Worm (Caenorhabditis elegans) whole organism, L3 larva: ENCODE data around the gene Y37B11A.3.

ENCODE experiments used
- R02D3.7 ChIP-seq: fragments of 150-350 bp; optimal IDR thresholded peaks from 2 replicates; lab custom pipeline; 2014; ENCODE audit warnings: missing biosample characterization, missing genetic modification characterization
- ama-1 ChIP-seq: fragments of 150-350 bp; optimal IDR thresholded peaks from 2 replicates; lab custom pipeline; 2018
- ceh-28 ChIP-seq: fragments of 150-350 bp; optimal IDR thresholded peaks from 2 replicates; lab custom pipeline; 2014; ENCODE audit warnings: missing biosample characterization, missing genetic modification reagents, missing genetic modification characterization
- fos-1 ChIP-seq: fragments of 150-350 bp; optimal IDR thresholded peaks from 2 replicates; lab custom pipeline; 2014; ENCODE audit warnings: missing biosample characterization, missing genetic modification characterization
- jun-1 ChIP-seq: fragments of 150-350 bp; optimal IDR thresholded peaks from 2 replicates; lab custom pipeline; 2014; ENCODE audit warnings: missing biosample characterization, missing genetic modification reagents, missing genetic modification characterization
- nhr-23 ChIP-seq: fragments of 150-350 bp; optimal IDR thresholded peaks from 2 replicates; lab custom pipeline; 2014; ENCODE audit warnings: missing biosample characterization, missing genetic modification reagents, missing genetic modification characterization
- nhr-76 ChIP-seq: fragments of 150-350 bp; sonication (generic microtip); optimal IDR thresholded peaks from 5 replicates; lab custom pipeline; 2014; ENCODE audit warnings: missing biosample characterization, missing genetic modification characterization
- nhr-77 ChIP-seq: fragments of 150-350 bp; optimal IDR thresholded peaks from 2 replicates; lab custom pipeline; 2014; ENCODE audit warnings: missing biosample characterization, missing genetic modification characterization
- skn-1 ChIP-seq: fragments of 150-350 bp; optimal IDR thresholded peaks from 2 replicates; lab custom pipeline; 2014; ENCODE audit warnings: missing biosample characterization, missing genetic modification characterization
- snpc-4 ChIP-seq: fragments of 150-350 bp; optimal IDR thresholded peaks from 2 replicates; lab custom pipeline; 2014; ENCODE audit warnings: missing biosample characterization, missing genetic modification characterization
- unc-39 ChIP-seq: sonication (generic microtip); optimal IDR thresholded peaks from 4 replicates; lab custom pipeline; 2017; ENCODE audit warnings: missing biosample characterization, missing genetic modification characterization
- unc-62 ChIP-seq: fragments of 150-350 bp; sonication (generic microtip); optimal IDR thresholded peaks from 4 replicates; lab custom pipeline; 2014; ENCODE audit warnings: missing biosample characterization, missing genetic modification reagents, missing genetic modification characterization

DNA sequence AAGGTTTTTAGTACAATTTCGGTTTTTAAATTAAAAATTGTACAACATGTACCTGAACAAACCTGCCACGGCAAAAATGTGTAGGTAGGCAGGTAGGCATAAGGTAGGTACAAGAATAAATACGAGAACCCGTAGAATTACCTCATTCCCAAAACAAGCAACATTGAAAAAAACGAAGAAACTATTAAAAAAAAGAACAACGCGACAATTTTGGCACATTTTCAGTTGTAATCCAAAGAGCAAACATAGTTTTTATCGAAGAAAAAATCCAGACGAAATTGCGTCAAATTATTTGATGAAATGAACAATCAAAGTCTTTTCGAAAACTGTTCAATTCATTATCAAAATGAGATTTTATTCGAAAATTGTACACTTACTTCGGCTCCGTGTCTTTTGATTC is 44.5 kb downstream of the Y37B11A.3 start, which contains the start of gene B0244.16:
- TF ChIP-seq unc-39 (tag; lab: Kevin White, UChicago), result no peak
- TF ChIP-seq fos-1 (tag; lab: Kevin White, UChicago), result no peak
- no peak for TF ChIP-seq nhr-76
- TF ChIP-seq snpc-4 (tag; lab: Kevin White, UChicago), result no peak
- no peak for TF ChIP-seq R02D3.7 (tag; lab: Kevin White, UChicago)
- TF ChIP-seq skn-1 (tag; lab: Kevin White, UChicago), result no peak
- TF ChIP-seq ceh-28 (tag; lab: Kevin White, UChicago), result no peak
- TF ChIP-seq jun-1 (tag; lab: Kevin White, UChicago), result no peak
- no peak for TF ChIP-seq nhr-23
- TF ChIP-seq nhr-77 (tag; lab: Kevin White, UChicago), result no peak
- TF ChIP-seq unc-62 (GFP tag; lab: Kevin White, UChicago), result no peak
- no peak for TF ChIP-seq ama-1 (lab: Kevin White, UChicago)
